Fruit fly (Drosophila melanogaster) whole organism, embryonic: ENCODE measurements around the gene CG9166.

ENCODE experiments used
- Ada2b ChIP-seq: fragments of 200-800 bp; sonication (Bioruptor generic); IDR thresholded peaks from 2 replicates; pipeline ENCODE4 v1.3.6; 2022; ENCODE audit warnings: missing biosample characterization, missing genetic modification characterization
- Bdp1 ChIP-seq: fragments of 200-800 bp; sonication (Bioruptor generic); optimal IDR thresholded peaks from 3 replicates; lab custom pipeline; 2016; ENCODE audit warnings: missing biosample characterization, missing genetic modification characterization
- Blimp-1 ChIP-seq: fragments of 200-800 bp; sonication (Bioruptor generic); optimal IDR thresholded peaks from 3 replicates; lab custom pipeline; 2018; ENCODE audit warnings: missing biosample characterization, missing genetic modification characterization, mild to moderate bottlenecking, moderate library complexity, missing genetic modification reagents
- C15 ChIP-seq: fragments of 200-800 bp; sonication (Bioruptor generic); IDR thresholded peaks from 3 replicates; pipeline ENCODE4 v1.3.6; 2022; ENCODE audit warnings: missing biosample characterization, missing genetic modification characterization
- CG10321 ChIP-seq: fragments of 200-800 bp; sonication (Bioruptor generic); IDR thresholded peaks from 2 replicates; pipeline ENCODE4 v1.3.6; 2022; ENCODE audit warnings: missing biosample characterization, missing genetic modification characterization
- CG10431 ChIP-seq: fragments of 200-800 bp; sonication (Bioruptor generic); optimal IDR thresholded peaks from 3 replicates; lab custom pipeline; 2018; ENCODE audit warnings: missing biosample characterization, mild to moderate bottlenecking, missing genetic modification characterization
- CG14667 ChIP-seq: fragments of 200-800 bp; sonication (Bioruptor generic); IDR thresholded peaks from 2 replicates; pipeline ENCODE4 v1.3.6; 2022; ENCODE audit warnings: missing biosample characterization, missing genetic modification characterization
- CG14860 ChIP-seq: fragments of 200-800 bp; sonication (Bioruptor generic); IDR thresholded peaks from 3 replicates; pipeline ENCODE4 v1.3.6; 2022; ENCODE audit warnings: missing biosample characterization, missing genetic modification characterization; ENCODE audit not compliant: partially characterized antibody
- CG1529 ChIP-seq: fragments of 200-800 bp; sonication (Bioruptor generic); optimal IDR thresholded peaks from 3 replicates; lab custom pipeline; 2018; ENCODE audit warnings: missing biosample characterization, missing genetic modification characterization
- CG2129 ChIP-seq: fragments of 200-800 bp; sonication (Bioruptor generic); IDR thresholded peaks from 2 replicates; pipeline ENCODE4 v1.3.6; 2022; ENCODE audit warnings: missing biosample characterization, missing genetic modification characterization; ENCODE audit not compliant: partially characterized antibody
- CG2199 ChIP-seq: fragments of 200-800 bp; sonication (Bioruptor generic); IDR thresholded peaks from 3 replicates; pipeline ENCODE4 v1.3.6; 2022; ENCODE audit warnings: missing biosample characterization, missing genetic modification characterization
- CG2712 ChIP-seq: fragments of 200-800 bp; optimal IDR thresholded peaks from 3 replicates; lab custom pipeline; 2019; ENCODE audit warnings: missing biosample characterization, mild to moderate bottlenecking, missing genetic modification characterization, moderate library complexity
- CG3065 ChIP-seq: fragments of 200-800 bp; sonication (Bioruptor generic); optimal IDR thresholded peaks from 2 replicates; lab custom pipeline; 2016; ENCODE audit warnings: missing biosample characterization, missing genetic modification characterization
- CG3163 ChIP-seq: fragments of 200-800 bp; sonication (Bioruptor generic); optimal IDR thresholded peaks from 3 replicates; lab custom pipeline; 2016; ENCODE audit warnings: missing biosample characterization, missing genetic modification characterization
- CG6272 ChIP-seq: fragments of 200-800 bp; sonication (Bioruptor generic); IDR thresholded peaks from 2 replicates; pipeline ENCODE4 v1.3.6; 2022; ENCODE audit warnings: missing biosample characterization, missing genetic modification characterization
- CG8089 ChIP-seq: fragments of 200-800 bp; sonication (Bioruptor generic); optimal IDR thresholded peaks from 3 replicates; lab custom pipeline; 2016; ENCODE audit warnings: missing biosample characterization, missing genetic modification characterization
- CHES-1-like ChIP-seq: fragments of 200-800 bp; sonication (Bioruptor generic); optimal IDR thresholded peaks from 2 replicates; lab custom pipeline; 2016; ENCODE audit warnings: missing biosample characterization, missing genetic modification characterization
- D ChIP-seq, 2 experiments: fragments of 200-800 bp in 1 of 2; fragments of >200 bp in 1 of 2; sonication (Bioruptor generic) in 1 of 2; optimal IDR thresholded peaks; 2 replicates in 1 of 2; 3 replicates in 1 of 2; lab custom pipeline; 2017; ENCODE audit warnings: mild to moderate bottlenecking in 1 of 2, missing biosample characterization in 1 of 2, missing genetic modification characterization in 1 of 2, missing genetic modification reagents in 1 of 2
- Dip2 ChIP-seq: fragments of 200-800 bp; sonication (Bioruptor generic); IDR thresholded peaks from 2 replicates; pipeline ENCODE4 v1.3.6; 2022; ENCODE audit warnings: missing biosample characterization, missing genetic modification characterization
- Dll ChIP-seq: fragments of 200-800 bp; sonication (Bioruptor generic); IDR thresholded peaks from 4 replicates; pipeline ENCODE4 v1.3.6; 2022; ENCODE audit warnings: missing biosample characterization, missing genetic modification characterization; ENCODE audit not compliant: partially characterized antibody
- Ets97D ChIP-seq: fragments of 200-800 bp; sonication (Bioruptor generic); optimal IDR thresholded peaks from 3 replicates; lab custom pipeline; 2016; ENCODE audit warnings: missing biosample characterization, missing genetic modification characterization
- Hand ChIP-seq: fragments of 200-800 bp; sonication (Bioruptor generic); optimal IDR thresholded peaks from 2 replicates; lab custom pipeline; 2017; ENCODE audit warnings: mild to moderate bottlenecking, missing biosample characterization, missing genetic modification reagents, missing genetic modification characterization
- Jarid2 ChIP-seq: fragments of 200-800 bp; sonication (Bioruptor generic); optimal IDR thresholded peaks from 3 replicates; lab custom pipeline; 2017; ENCODE audit warnings: mild to moderate bottlenecking, missing biosample characterization, missing genetic modification reagents, missing genetic modification characterization
- NFAT ChIP-seq: fragments of 200-800 bp; sonication (Bioruptor generic); IDR thresholded peaks from 2 replicates; pipeline ENCODE4 v1.3.6; 2022; ENCODE audit warnings: missing biosample characterization, missing genetic modification characterization
- Nf-YC ChIP-seq: fragments of 200-800 bp; optimal IDR thresholded peaks from 3 replicates; lab custom pipeline; 2019; ENCODE audit warnings: missing biosample characterization, mild to moderate bottlenecking, missing genetic modification characterization, moderate library complexity
- NfI ChIP-seq: fragments of 200-800 bp; sonication (Bioruptor generic); optimal IDR thresholded peaks from 3 replicates; lab custom pipeline; 2018; ENCODE audit warnings: missing biosample characterization, mild to moderate bottlenecking, missing genetic modification characterization, moderate library complexity
- Ptx1 ChIP-seq: fragments of 200-800 bp; sonication (Bioruptor generic); IDR thresholded peaks from 2 replicates; pipeline ENCODE4 v1.3.6; 2022; ENCODE audit warnings: missing biosample characterization, missing genetic modification characterization
- Rfx ChIP-seq: fragments of 200-800 bp; sonication (Bioruptor generic); IDR thresholded peaks from 2 replicates; pipeline ENCODE4 v1.3.6; 2022; ENCODE audit warnings: missing biosample characterization, missing genetic modification characterization
- Scr ChIP-seq: fragments of 200-800 bp; sonication (Bioruptor generic); IDR thresholded peaks from 2 replicates; pipeline ENCODE4 v1.3.6; 2022; ENCODE audit warnings: missing biosample characterization, missing genetic modification characterization; ENCODE audit not compliant: partially characterized antibody
- Stat92E ChIP-seq, 3 experiments: fragments of >200 bp in 2 of 3; fragments of 200-800 bp in 1 of 3; sonication (Bioruptor generic) in 1 of 3; optimal IDR thresholded peaks; 2 replicates each; lab custom pipeline; 2017 to 2019; ENCODE audit warnings: missing biosample characterization in 3 of 3, missing genetic modification characterization in 3 of 3, mild to moderate bottlenecking in 1 of 3, moderate library complexity in 1 of 3
- amos ChIP-seq: fragments of 200-800 bp; sonication (Bioruptor generic); IDR thresholded peaks from 2 replicates; pipeline ENCODE4 v1.3.6; 2022; ENCODE audit warnings: missing biosample characterization, missing genetic modification characterization; ENCODE audit not compliant: partially characterized antibody
- ash1 ChIP-seq: fragments of 200-800 bp; sonication (Bioruptor generic); optimal IDR thresholded peaks from 2 replicates; lab custom pipeline; 2018; ENCODE audit warnings: missing biosample characterization, mild to moderate bottlenecking, missing genetic modification characterization
- cad ChIP-seq: fragments of >200 bp; optimal IDR thresholded peaks from 2 replicates; lab custom pipeline; 2017; ENCODE audit warnings: missing biosample characterization, missing genetic modification characterization
- chn ChIP-seq: fragments of 200-800 bp; sonication (Bioruptor generic); optimal IDR thresholded peaks from 2 replicates; lab custom pipeline; 2016; ENCODE audit warnings: missing biosample characterization, missing genetic modification characterization
- croc ChIP-seq: fragments of 200-800 bp; sonication (Bioruptor generic); conservative IDR thresholded peaks from 3 replicates; pipeline ENCODE4 v1.3.6; 2022; ENCODE audit warnings: missing biosample characterization, missing genetic modification characterization
- ewg ChIP-seq: fragments of 200-800 bp; sonication (Bioruptor generic); optimal IDR thresholded peaks from 3 replicates; lab custom pipeline; 2017; ENCODE audit warnings: mild to moderate bottlenecking, missing biosample characterization, missing genetic modification reagents, missing genetic modification characterization
- gro ChIP-seq: fragments of 200-800 bp; sonication (Bioruptor generic); optimal IDR thresholded peaks from 2 replicates; lab custom pipeline; 2016; ENCODE audit warnings: missing biosample characterization, missing genetic modification characterization
- h ChIP-seq: fragments of >200 bp; optimal IDR thresholded peaks from 2 replicates; lab custom pipeline; 2017
- kni ChIP-seq: fragments of 200-800 bp; sonication (Bioruptor generic); optimal IDR thresholded peaks from 3 replicates; lab custom pipeline; 2017; ENCODE audit warnings: mild to moderate bottlenecking, missing biosample characterization, missing genetic modification reagents, missing genetic modification characterization
- knrl ChIP-seq: fragments of 200-800 bp; sonication (Bioruptor generic); IDR thresholded peaks from 3 replicates; pipeline ENCODE4 v1.3.6; 2022; ENCODE audit warnings: missing biosample characterization, missing genetic modification characterization; ENCODE audit not compliant: partially characterized antibody
- lilli ChIP-seq: fragments of 200-800 bp; sonication (Bioruptor generic); optimal IDR thresholded peaks from 3 replicates; lab custom pipeline; 2016; ENCODE audit warnings: missing biosample characterization, missing genetic modification characterization
- nerfin-2 ChIP-seq: fragments of 200-800 bp; sonication (Bioruptor generic); IDR thresholded peaks from 2 replicates; pipeline ENCODE4 v1.3.6; 2022; ENCODE audit warnings: missing biosample characterization, missing genetic modification characterization; ENCODE audit not compliant: partially characterized antibody
- sens ChIP-seq: fragments of 200-800 bp; sonication (Bioruptor generic); peaks from one replicate; lab custom pipeline; 2016; ENCODE audit warnings: missing biosample characterization, missing genetic modification characterization
- sens-2 ChIP-seq: fragments of 200-800 bp; sonication (Bioruptor generic); IDR thresholded peaks from 2 replicates; pipeline ENCODE4 v1.3.6; 2022; ENCODE audit warnings: missing biosample characterization, missing genetic modification characterization
- sima ChIP-seq: fragments of 200-800 bp; sonication (Bioruptor generic); optimal IDR thresholded peaks from 2 replicates; lab custom pipeline; 2016; ENCODE audit warnings: missing biosample characterization, missing genetic modification characterization
- sug ChIP-seq: fragments of 200-800 bp; optimal IDR thresholded peaks from 2 replicates; lab custom pipeline; 2019; ENCODE audit warnings: missing biosample characterization, mild to moderate bottlenecking, missing genetic modification characterization, moderate library complexity
- tll ChIP-seq, 2 experiments: fragments of 200-800 bp in 1 of 2; fragments of >200 bp in 1 of 2; sonication (Bioruptor generic) in 1 of 2; optimal IDR thresholded peaks; 2 replicates each; lab custom pipeline; 2017 to 2019; ENCODE audit warnings: missing biosample characterization in 2 of 2, missing genetic modification characterization in 2 of 2, mild to moderate bottlenecking in 1 of 2, moderate library complexity in 1 of 2
- yki ChIP-seq: fragments of >200 bp; optimal IDR thresholded peaks from 3 replicates; lab custom pipeline; 2018
- zen2 ChIP-seq: fragments of 200-800 bp; sonication (Bioruptor generic); IDR thresholded peaks from 3 replicates; pipeline ENCODE4 v1.3.6; 2022; ENCODE audit warnings: missing biosample characterization, missing genetic modification characterization; ENCODE audit not compliant: partially characterized antibody
- zfh2 ChIP-seq: fragments of 200-800 bp; sonication (Bioruptor generic); optimal IDR thresholded peaks from 2 replicates; lab custom pipeline; 2016; ENCODE audit warnings: missing biosample characterization, missing genetic modification characterization

The CG9166 gene

dm6 chr3L:1401364-1401978 is 50.6 kb downstream of the CG9166 start:
- TF ChIP-seq CG14667 (GFP tag; lab: Robert Waterston, UW) (no peak), CG2712 (no peak), knrl (GFP tag; lab: Robert Waterston, UW) (peak; percentile 45; the same call in 1 of the 3 replicates), lilli (GFP tag; lab: Kevin White, UChicago) (no peak), Ets97D (GFP tag; lab: Kevin White, UChicago) (no peak), kni (GFP tag; lab: Kevin White, UChicago) (no peak), C15 (no peak), CG6272 (GFP tag; lab: Robert Waterston, UW) (no peak), CG1529 (GFP tag; lab: Kevin White, UChicago) (no peak), croc (GFP tag; lab: Robert Waterston, UW) (no peak), CG8089 (GFP tag; lab: Kevin White, UChicago) (no peak), Nf-YC (tag; lab: Kevin White, UChicago) (no peak), Blimp-1 (GFP tag; lab: Kevin White, UChicago) (no peak), Bdp1 (GFP tag; lab: Kevin White, UChicago) (peak; percentile 98), zen2 (GFP tag; lab: Robert Waterston, UW) (peak; percentile 45; the same call in 1 of the 3 replicates), nerfin-2 (0 out of 2 replicates have a peak, but pooled peaks have one; percentile 48), sima (GFP tag; lab: Kevin White, UChicago) (no peak), cad (GFP tag; lab: Kevin White, UChicago) (no peak), Stat92E (GFP tag; optimal IDR thresholded peaks at IDR 0.05; lab: Kevin White, UChicago) (peak in 1 of 3 experiments; percentile 53), amos (GFP tag; lab: Robert Waterston, UW) (peak; percentile 60; the same call in 1 of the 2 replicates), Jarid2 (no peak), Ptx1 (no peak), CG2129 (0 out of 2 replicates have a peak, but pooled peaks have one; percentile 22), CG3163 (GFP tag; lab: Kevin White, UChicago) (no peak), Ada2b (GFP tag; lab: Robert Waterston, UW) (no peak), yki (no peak), sens (no peak), sug (tag; lab: Kevin White, UChicago) (no peak), CG14860 (peak; percentile 56; the same call in 2 of the 3 replicates), D (optimal IDR thresholded peaks at IDR 0.05; lab: Kevin White, UChicago) (no peak), D (GFP tag; optimal IDR thresholded peaks at IDR 0.05; lab: Kevin White, UChicago) (no peak), Hand (no peak), NfI (GFP tag; lab: Kevin White, UChicago) (no peak), gro (no peak), CHES-1-like (GFP tag; lab: Kevin White, UChicago) (no peak), CG3065 (no peak), CG10431 (no peak), ewg (GFP tag; lab: Kevin White, UChicago) (no peak), tll (GFP tag; optimal IDR thresholded peaks at IDR 0.05; lab: Kevin White, UChicago) (no peak), h (lab: Kevin White, UChicago) (no peak), Rfx (GFP tag; lab: Robert Waterston, UW) (no peak), CG2199 (GFP tag; lab: Robert Waterston, UW) (no peak), Dll (GFP tag; lab: Robert Waterston, UW) (peak; percentile 57; the same call in 3 of the 4 replicates), Dip2 (GFP tag; lab: Robert Waterston, UW) (no peak), sens-2 (GFP tag; lab: Robert Waterston, UW) (no peak), CG10321 (GFP tag; lab: Robert Waterston, UW) (no peak), NFAT (no peak), ash1 (GFP tag; lab: Kevin White, UChicago) (no peak), zfh2 (GFP tag; lab: Kevin White, UChicago) (no peak), chn (GFP tag; lab: Kevin White, UChicago) (no peak), Scr (GFP tag; lab: Robert Waterston, UW) (peak; percentile 72)
